Worm (Caenorhabditis elegans) whole organism, L3 larva: ENCODE measurements around the gene div-1.

Experiments
- R02D3.7 ChIP-seq: fragments of 150-350 bp; optimal IDR thresholded peaks from 2 replicates; lab custom pipeline; 2014; ENCODE audit warnings: missing biosample characterization, missing genetic modification characterization
- ZK546.5 ChIP-seq: sonication (generic microtip); optimal IDR thresholded peaks from 2 replicates; lab custom pipeline; 2017; ENCODE audit warnings: missing biosample characterization, missing genetic modification characterization
- aly-2 ChIP-seq: fragments of 150-350 bp; optimal IDR thresholded peaks from 2 replicates; lab custom pipeline; 2014; ENCODE audit warnings: missing biosample characterization, missing genetic modification characterization
- ama-1 ChIP-seq: fragments of 150-350 bp; optimal IDR thresholded peaks from 2 replicates; lab custom pipeline; 2018
- ceh-16 ChIP-seq: sonication (generic microtip); optimal IDR thresholded peaks from 2 replicates; lab custom pipeline; 2017; ENCODE audit warnings: missing biosample characterization, missing genetic modification characterization
- ceh-28 ChIP-seq: fragments of 150-350 bp; optimal IDR thresholded peaks from 2 replicates; lab custom pipeline; 2014; ENCODE audit warnings: missing biosample characterization, missing genetic modification reagents, missing genetic modification characterization
- ceh-82 ChIP-seq: fragments of 150-350 bp; optimal IDR thresholded peaks from 2 replicates; lab custom pipeline; 2014; ENCODE audit warnings: missing biosample characterization, missing genetic modification characterization
- ceh-9 ChIP-seq: sonication (generic microtip); optimal IDR thresholded peaks from 2 replicates; lab custom pipeline; 2018; ENCODE audit warnings: missing biosample characterization, missing genetic modification characterization
- daf-12 ChIP-seq: fragments of 150-350 bp; optimal IDR thresholded peaks from 2 replicates; lab custom pipeline; 2014; ENCODE audit warnings: missing biosample characterization, missing genetic modification reagents, missing genetic modification characterization
- egl-5 ChIP-seq: fragments of 150-350 bp; optimal IDR thresholded peaks from 2 replicates; lab custom pipeline; 2017; ENCODE audit warnings: missing biosample characterization, missing genetic modification reagents, missing genetic modification characterization, inconsistent platforms
- elt-1 ChIP-seq: fragments of 150-350 bp; optimal IDR thresholded peaks from 2 replicates; lab custom pipeline; 2014; ENCODE audit warnings: missing biosample characterization, missing genetic modification characterization
- elt-2 ChIP-seq: sonication (generic microtip); optimal IDR thresholded peaks from 2 replicates; lab custom pipeline; 2016; ENCODE audit warnings: missing genetic modification reagents, mild to moderate bottlenecking, missing genetic modification characterization, missing compliant biosample characterization
- elt-3 ChIP-seq, 3 experiments: fragments of 150-350 bp in 1 of 3; sonication (generic microtip) in 2 of 3; optimal IDR thresholded peaks; 2 replicates in 2 of 3; 4 replicates in 1 of 3; lab custom pipeline; 2014 to 2017; ENCODE audit warnings: missing biosample characterization in 3 of 3, missing genetic modification characterization in 3 of 3
- eor-1 ChIP-seq, 2 experiments: fragments of 150-350 bp; optimal IDR thresholded peaks; 2 replicates each; lab custom pipeline; 2014 to 2018; ENCODE audit warnings: missing biosample characterization in 2 of 2, missing genetic modification characterization in 2 of 2
- fkh-10 ChIP-seq: sonication (generic microtip); optimal IDR thresholded peaks from 2 replicates; lab custom pipeline; 2017; ENCODE audit warnings: missing biosample characterization, missing genetic modification reagents, missing genetic modification characterization
- fkh-2 ChIP-seq: fragments of 150-350 bp; optimal IDR thresholded peaks from 2 replicates; lab custom pipeline; 2014; ENCODE audit warnings: missing biosample characterization, missing genetic modification reagents, missing genetic modification characterization
- fos-1 ChIP-seq: fragments of 150-350 bp; optimal IDR thresholded peaks from 2 replicates; lab custom pipeline; 2014; ENCODE audit warnings: missing biosample characterization, missing genetic modification characterization
- hmg-11 ChIP-seq: sonication (generic microtip); optimal IDR thresholded peaks from 2 replicates; lab custom pipeline; 2016; ENCODE audit warnings: missing genetic modification characterization, missing compliant biosample characterization
- jun-1 ChIP-seq: fragments of 150-350 bp; optimal IDR thresholded peaks from 2 replicates; lab custom pipeline; 2014; ENCODE audit warnings: missing biosample characterization, missing genetic modification reagents, missing genetic modification characterization
- lin-15B ChIP-seq: fragments of 150-350 bp; optimal IDR thresholded peaks from 2 replicates; lab custom pipeline; 2014; ENCODE audit warnings: missing biosample characterization, missing genetic modification characterization
- lin-39 ChIP-seq: fragments of 150-350 bp; optimal IDR thresholded peaks from 2 replicates; lab custom pipeline; 2018; ENCODE audit warnings: missing biosample characterization, missing genetic modification reagents, missing genetic modification characterization
- lsy-12 ChIP-seq: sonication (generic microtip); optimal IDR thresholded peaks from 2 replicates; lab custom pipeline; 2016; ENCODE audit warnings: mild to moderate bottlenecking, missing genetic modification characterization, missing compliant biosample characterization
- mdl-1 ChIP-seq: fragments of 150-350 bp; optimal IDR thresholded peaks from 2 replicates; lab custom pipeline; 2014; ENCODE audit warnings: missing biosample characterization, missing genetic modification characterization
- mml-1 ChIP-seq: fragments of 150-350 bp; sonication (generic microtip); optimal IDR thresholded peaks from 3 replicates; lab custom pipeline; 2014; ENCODE audit warnings: missing biosample characterization, missing genetic modification characterization
- nfya-1 ChIP-seq: sonication (generic microtip); optimal IDR thresholded peaks from 2 replicates; lab custom pipeline; 2017; ENCODE audit warnings: missing genetic modification characterization, mild to moderate bottlenecking, missing compliant biosample characterization, antibody characterized with exemption, moderate library complexity; ENCODE audit not compliant: insufficient read depth
- nhr-11 ChIP-seq: fragments of 150-350 bp; optimal IDR thresholded peaks from 2 replicates; lab custom pipeline; 2014; ENCODE audit warnings: missing biosample characterization, missing genetic modification characterization
- nhr-23 ChIP-seq: fragments of 150-350 bp; optimal IDR thresholded peaks from 2 replicates; lab custom pipeline; 2014; ENCODE audit warnings: missing biosample characterization, missing genetic modification reagents, missing genetic modification characterization
- nhr-237 ChIP-seq: fragments of 150-350 bp; optimal IDR thresholded peaks from 2 replicates; lab custom pipeline; 2014; ENCODE audit warnings: missing biosample characterization, missing genetic modification characterization
- nhr-25 ChIP-seq: sonication (generic microtip); optimal IDR thresholded peaks from 2 replicates; lab custom pipeline; 2017; ENCODE audit warnings: missing biosample characterization, missing genetic modification characterization
- nhr-28 ChIP-seq: fragments of 150-350 bp; optimal IDR thresholded peaks from 2 replicates; lab custom pipeline; 2014; ENCODE audit warnings: missing biosample characterization, missing genetic modification characterization
- nhr-43 ChIP-seq: sonication (generic microtip); optimal IDR thresholded peaks from 2 replicates; lab custom pipeline; 2016; ENCODE audit warnings: mild to moderate bottlenecking, missing genetic modification characterization, missing compliant biosample characterization; ENCODE audit not compliant: poor library complexity, severe bottlenecking
- nhr-67 ChIP-seq: fragments of 150-350 bp; optimal IDR thresholded peaks from 2 replicates; lab custom pipeline; 2014; ENCODE audit warnings: missing biosample characterization, missing genetic modification characterization
- nhr-76 ChIP-seq: fragments of 150-350 bp; sonication (generic microtip); optimal IDR thresholded peaks from 5 replicates; lab custom pipeline; 2014; ENCODE audit warnings: missing biosample characterization, missing genetic modification characterization
- nhr-77 ChIP-seq: fragments of 150-350 bp; optimal IDR thresholded peaks from 2 replicates; lab custom pipeline; 2014; ENCODE audit warnings: missing biosample characterization, missing genetic modification characterization
- pha-4 ChIP-seq: fragments of 150-350 bp; optimal IDR thresholded peaks from 2 replicates; lab custom pipeline; 2014; ENCODE audit warnings: missing biosample characterization, missing genetic modification reagents, missing genetic modification characterization
- pqm-1 ChIP-seq: fragments of 150-350 bp; optimal IDR thresholded peaks from 2 replicates; lab custom pipeline; 2017; ENCODE audit warnings: missing biosample characterization, missing genetic modification characterization, inconsistent platforms
- sea-2 ChIP-seq: fragments of 150-350 bp; sonication (generic microtip); optimal IDR thresholded peaks from 4 replicates; lab custom pipeline; 2014; ENCODE audit warnings: missing biosample characterization, missing genetic modification reagents, missing genetic modification characterization
- skn-1 ChIP-seq: fragments of 150-350 bp; optimal IDR thresholded peaks from 2 replicates; lab custom pipeline; 2014; ENCODE audit warnings: missing biosample characterization, missing genetic modification characterization
- snpc-4 ChIP-seq: fragments of 150-350 bp; optimal IDR thresholded peaks from 2 replicates; lab custom pipeline; 2014; ENCODE audit warnings: missing biosample characterization, missing genetic modification characterization
- tbx-2 ChIP-seq: sonication (generic microtip); optimal IDR thresholded peaks from 2 replicates; lab custom pipeline; 2016; ENCODE audit warnings: mild to moderate bottlenecking, missing genetic modification characterization, missing compliant biosample characterization
- unc-39 ChIP-seq: sonication (generic microtip); optimal IDR thresholded peaks from 4 replicates; lab custom pipeline; 2017; ENCODE audit warnings: missing biosample characterization, missing genetic modification characterization
- unc-62 ChIP-seq: fragments of 150-350 bp; sonication (generic microtip); optimal IDR thresholded peaks from 4 replicates; lab custom pipeline; 2014; ENCODE audit warnings: missing biosample characterization, missing genetic modification reagents, missing genetic modification characterization
- zag-1 ChIP-seq: fragments of 150-350 bp; optimal IDR thresholded peaks from 2 replicates; lab custom pipeline; 2014; ENCODE audit warnings: missing biosample characterization, missing genetic modification characterization
- ztf-4 ChIP-seq: fragments of 150-350 bp; optimal IDR thresholded peaks from 2 replicates; lab custom pipeline; 2014; ENCODE audit warnings: missing biosample characterization, missing genetic modification characterization

Gene div-1

DNA sequence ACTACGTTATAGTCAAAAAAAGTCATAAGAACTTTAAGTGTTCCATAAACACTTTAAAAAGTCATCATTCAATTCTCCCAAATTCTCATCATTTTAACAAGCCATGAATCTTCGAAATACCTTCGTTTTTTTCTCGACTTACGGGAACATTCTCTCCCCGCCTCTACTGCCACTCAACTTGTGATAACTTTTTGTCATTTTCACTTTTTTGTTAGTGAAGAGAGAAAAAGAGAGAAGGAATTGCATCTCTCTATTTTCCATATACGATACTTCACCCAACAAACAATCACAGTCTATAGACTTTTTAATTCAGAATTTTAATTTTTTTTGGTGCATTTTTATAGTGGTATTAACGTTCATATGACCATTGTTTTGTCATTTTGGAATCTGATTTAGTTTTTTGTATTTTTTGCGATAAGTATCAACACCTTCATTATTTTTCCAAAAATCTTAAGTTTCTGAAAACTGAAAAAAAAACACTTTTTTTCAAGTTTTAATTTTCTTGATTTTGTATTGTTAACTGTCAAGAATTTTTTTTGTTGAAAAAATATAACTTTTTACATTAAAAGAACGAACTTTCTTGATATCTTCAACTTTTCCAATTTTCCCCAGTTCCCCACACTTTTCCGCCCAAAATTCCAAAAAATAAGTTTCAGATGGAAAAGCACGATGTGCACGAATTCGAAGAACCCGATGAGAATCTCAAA is 9.8 kb downstream of the div-1 start, which contains the start of gene Y70G10A.3:
Gene Y70G10A.3 (plus strand): TSS at position 657 of the 707 bp plus-strand sequence.
- TF ChIP-seq tbx-2 (tag; lab: Kevin White, UChicago) (no peak), pha-4 (tag; lab: Kevin White, UChicago) (no peak), ama-1 (lab: Kevin White, UChicago) (no peak), nhr-43 (no peak), eor-1 (tag; optimal IDR thresholded peaks at IDR 0.05; lab: Kevin White, UChicago) (no peak), nhr-25 (tag; lab: Kevin White, UChicago) (no peak), daf-12 (tag; lab: Kevin White, UChicago) (no peak), zag-1 (tag; lab: Kevin White, UChicago) (no peak), nhr-28 (no peak), hmg-11 (tag; lab: Kevin White, UChicago) (no peak), fos-1 (tag; lab: Kevin White, UChicago) (no peak), nhr-76 (no peak), nhr-237 (tag; lab: Kevin White, UChicago) (no peak), jun-1 (tag; lab: Kevin White, UChicago) (no peak), R02D3.7 (no peak), mdl-1 (tag; lab: Kevin White, UChicago) (no peak), lin-15B (tag; lab: Kevin White, UChicago) (no peak)
- TF ChIP-seq, all 47 proteins: peak for 0

DNA sequence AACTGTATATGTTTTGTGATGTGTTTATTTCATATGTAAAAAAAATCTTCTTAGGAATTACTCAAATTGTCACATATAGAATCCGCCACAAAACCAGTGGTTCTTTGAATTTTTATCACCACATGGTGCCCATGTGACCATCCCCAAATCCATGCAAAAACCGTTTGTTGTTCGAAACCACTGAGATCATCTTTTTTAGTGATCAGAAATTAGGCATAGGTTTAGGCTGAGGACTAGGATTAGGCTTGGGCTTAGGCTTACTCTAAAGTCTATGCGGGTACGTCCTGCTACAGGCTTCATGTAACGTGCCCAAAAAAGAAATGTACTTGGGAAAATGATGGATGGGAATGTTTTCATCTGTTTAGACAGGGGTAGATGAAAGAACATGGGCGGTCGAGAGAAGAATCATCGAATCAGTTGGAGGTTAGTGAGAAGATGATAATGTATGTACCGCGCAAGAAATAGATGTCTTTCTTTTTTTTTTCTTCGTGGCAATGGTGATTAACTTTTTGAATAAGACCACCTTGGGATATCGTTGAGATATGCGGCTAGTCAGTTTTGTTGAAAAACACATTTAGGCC is 12.0 kb downstream of the div-1 start:
- TF ChIP-seq mdl-1 (tag; lab: Kevin White, UChicago) (no peak), tbx-2 (tag; lab: Kevin White, UChicago) (no peak), zag-1 (tag; lab: Kevin White, UChicago) (no peak), ceh-82 (tag; lab: Kevin White, UChicago) (no peak), nhr-11 (tag; lab: Kevin White, UChicago) (no peak), lin-39 (no peak), nfya-1 (no peak), nhr-25 (tag; lab: Kevin White, UChicago) (peak; percentile 25), nhr-28 (no peak), jun-1 (tag; lab: Kevin White, UChicago) (no peak), lin-15B (tag; lab: Kevin White, UChicago) (no peak), ama-1 (lab: Kevin White, UChicago) (peak; percentile 37), unc-39 (tag; lab: Kevin White, UChicago) (no peak), snpc-4 (tag; lab: Kevin White, UChicago) (no peak), nhr-67 (tag; lab: Kevin White, UChicago) (no peak), unc-62 (GFP tag; lab: Kevin White, UChicago) (no peak), nhr-23 (tag; lab: Kevin White, UChicago) (no peak), nhr-43 (peak; percentile 9), fkh-10 (GFP tag; lab: Kevin White, UChicago) (no peak), nhr-237 (tag; lab: Kevin White, UChicago) (no peak), ceh-9 (tag; lab: Kevin White, UChicago) (no peak), ceh-16 (tag; lab: Kevin White, UChicago) (no peak), nhr-76 (no peak), pqm-1 (no peak), R02D3.7 (no peak), sea-2 (no peak), daf-12 (tag; lab: Kevin White, UChicago) (no peak), ceh-28 (tag; lab: Kevin White, UChicago) (no peak), ztf-4 (tag; lab: Kevin White, UChicago) (peak; percentile 16), lsy-12 (tag; lab: Kevin White, UChicago) (no peak), aly-2 (tag; lab: Kevin White, UChicago) (no peak), fkh-2 (tag; lab: Kevin White, UChicago) (no peak), elt-2 (tag; lab: Kevin White, UChicago) (no peak), mml-1 (tag; lab: Kevin White, UChicago) (no peak), elt-1 (tag; lab: Kevin White, UChicago) (no peak), ZK546.5 (tag; lab: Kevin White, UChicago) (no peak), egl-5 (tag; lab: Kevin White, UChicago) (no peak), elt-3 (tag; optimal IDR thresholded peaks at IDR 0.05; lab: Kevin White, UChicago) (peak in 1 of 3 experiments; percentile 61), skn-1 (tag; lab: Kevin White, UChicago) (no peak), nhr-77 (no peak), hmg-11 (tag; lab: Kevin White, UChicago) (no peak)
- TF ChIP-seq, all 47 proteins: peak for 5
